Fruit fly (Drosophila melanogaster) whole organism, embryonic: ENCODE results near the gene Nprl3.
A peak's percentile ranks its signal among the peaks of the same experiment; 100 is the strongest.

ENCODE experiments used
- Atf6 ChIP-seq: fragments of 200-800 bp; sonication (Bioruptor generic); IDR thresholded peaks from 2 replicates; pipeline ENCODE4 v1.3.6; 2022; ENCODE audit warnings: missing biosample characterization, missing genetic modification characterization
- Bdp1 ChIP-seq: fragments of 200-800 bp; sonication (Bioruptor generic); optimal IDR thresholded peaks from 3 replicates; lab custom pipeline; 2016; ENCODE audit warnings: missing biosample characterization, missing genetic modification characterization
- BtbVII ChIP-seq: fragments of 200-800 bp; sonication (Bioruptor generic); optimal IDR thresholded peaks from 3 replicates; lab custom pipeline; 2017; ENCODE audit warnings: missing biosample characterization, mild to moderate bottlenecking, missing genetic modification characterization
- CG10565 ChIP-seq: fragments of 200-800 bp; sonication (Bioruptor generic); optimal IDR thresholded peaks from 3 replicates; lab custom pipeline; 2016; ENCODE audit warnings: missing biosample characterization, mild to moderate bottlenecking, missing genetic modification characterization
- CG11398 ChIP-seq: fragments of 200-800 bp; sonication (Bioruptor generic); optimal IDR thresholded peaks from 2 replicates; lab custom pipeline; 2016; ENCODE audit warnings: missing biosample characterization, missing genetic modification characterization
- CG13894 ChIP-seq: fragments of 200-800 bp; sonication (Bioruptor generic); optimal IDR thresholded peaks from 3 replicates; lab custom pipeline; 2018; ENCODE audit warnings: missing biosample characterization, mild to moderate bottlenecking, missing genetic modification characterization, moderate library complexity
- CG15011 ChIP-seq: fragments of 200-800 bp; sonication (Bioruptor generic); optimal IDR thresholded peaks from 3 replicates; lab custom pipeline; 2018; ENCODE audit warnings: missing biosample characterization, mild to moderate bottlenecking, missing genetic modification characterization
- CG15479 ChIP-seq: fragments of 200-800 bp; sonication (Bioruptor generic); optimal IDR thresholded peaks from 3 replicates; lab custom pipeline; 2019; ENCODE audit warnings: missing biosample characterization, mild to moderate bottlenecking, missing genetic modification characterization, moderate library complexity
- CG15601 ChIP-seq: fragments of 200-800 bp; sonication (Bioruptor generic); optimal IDR thresholded peaks from 3 replicates; lab custom pipeline; 2019; ENCODE audit warnings: missing biosample characterization, mild to moderate bottlenecking, missing genetic modification characterization, moderate library complexity
- CG16779 ChIP-seq: fragments of 200-800 bp; sonication (Bioruptor generic); IDR thresholded peaks from 2 replicates; pipeline ENCODE4 v1.3.6; 2022; ENCODE audit warnings: missing biosample characterization, missing genetic modification characterization
- CG16815 ChIP-seq: fragments of 200-800 bp; sonication (Bioruptor generic); optimal IDR thresholded peaks from 3 replicates; lab custom pipeline; 2017; ENCODE audit warnings: missing biosample characterization, mild to moderate bottlenecking, missing genetic modification characterization
- CG17361 ChIP-seq: fragments of 200-800 bp; sonication (Bioruptor generic); IDR thresholded peaks from 3 replicates; pipeline ENCODE4 v1.3.6; 2022; ENCODE audit warnings: missing biosample characterization, missing genetic modification characterization
- CG18599 ChIP-seq: fragments of 200-800 bp; sonication (Bioruptor generic); optimal IDR thresholded peaks from 3 replicates; lab custom pipeline; 2017; ENCODE audit warnings: missing biosample characterization, missing genetic modification characterization, mild to moderate bottlenecking, moderate library complexity, missing genetic modification reagents
- CG33213 ChIP-seq: fragments of 200-800 bp; sonication (Bioruptor generic); optimal IDR thresholded peaks from 3 replicates; lab custom pipeline; 2016; ENCODE audit warnings: missing biosample characterization, missing genetic modification characterization
- CG4360 ChIP-seq: fragments of 200-800 bp; sonication (Bioruptor generic); IDR thresholded peaks from 2 replicates; pipeline ENCODE4 v1.3.6; 2022; ENCODE audit warnings: missing biosample characterization, missing genetic modification characterization
- CG43689 ChIP-seq: fragments of 200-800 bp; sonication (Bioruptor generic); IDR thresholded peaks from 2 replicates; pipeline ENCODE4 v1.3.6; 2022; ENCODE audit warnings: missing biosample characterization, missing genetic modification characterization
- CG4707 ChIP-seq: fragments of 200-800 bp; sonication (Bioruptor generic); optimal IDR thresholded peaks from 2 replicates; lab custom pipeline; 2018; ENCODE audit warnings: missing biosample characterization, mild to moderate bottlenecking, missing genetic modification characterization, moderate library complexity
- CG4820 ChIP-seq: fragments of 200-800 bp; sonication (Bioruptor generic); optimal IDR thresholded peaks from 3 replicates; lab custom pipeline; 2016; ENCODE audit warnings: missing biosample characterization, missing genetic modification characterization
- CG6683 ChIP-seq: fragments of 200-800 bp; sonication (Bioruptor generic); optimal IDR thresholded peaks from 2 replicates; lab custom pipeline; 2017; ENCODE audit warnings: missing biosample characterization, mild to moderate bottlenecking, missing genetic modification characterization, missing genetic modification reagents
- CG6689 ChIP-seq: fragments of 200-800 bp; sonication (Bioruptor generic); IDR thresholded peaks from 2 replicates; pipeline ENCODE4 v1.3.6; 2022; ENCODE audit warnings: missing biosample characterization, missing genetic modification characterization
- CG7357 ChIP-seq: fragments of 200-800 bp; sonication (Bioruptor generic); IDR thresholded peaks from 3 replicates; pipeline ENCODE4 v1.3.6; 2022; ENCODE audit warnings: missing biosample characterization, missing genetic modification characterization
- CG9727 ChIP-seq: fragments of 200-800 bp; sonication (Bioruptor generic); optimal IDR thresholded peaks from 3 replicates; lab custom pipeline; 2017; ENCODE audit warnings: missing biosample characterization, mild to moderate bottlenecking, missing genetic modification characterization
- CHES-1-like ChIP-seq: fragments of 200-800 bp; sonication (Bioruptor generic); optimal IDR thresholded peaks from 2 replicates; lab custom pipeline; 2016; ENCODE audit warnings: missing biosample characterization, missing genetic modification characterization
- Ets97D ChIP-seq: fragments of 200-800 bp; sonication (Bioruptor generic); optimal IDR thresholded peaks from 3 replicates; lab custom pipeline; 2016; ENCODE audit warnings: missing biosample characterization, missing genetic modification characterization
- Hr39 ChIP-seq: fragments of >200 bp; optimal IDR thresholded peaks from 2 replicates; lab custom pipeline; 2017
- Lhr ChIP-seq: fragments of 200-800 bp; sonication (Bioruptor generic); optimal IDR thresholded peaks from 3 replicates; lab custom pipeline; 2017; ENCODE audit warnings: mild to moderate bottlenecking, missing biosample characterization, missing genetic modification reagents, missing genetic modification characterization
- MTF-1 ChIP-seq: fragments of 200-800 bp; sonication (Bioruptor generic); optimal IDR thresholded peaks from 2 replicates; lab custom pipeline; 2018; ENCODE audit warnings: missing biosample characterization, mild to moderate bottlenecking, missing genetic modification characterization, borderline replicate concordance
- Myb ChIP-seq: fragments of 200-800 bp; sonication (Bioruptor generic); optimal IDR thresholded peaks from 2 replicates; lab custom pipeline; 2016; ENCODE audit warnings: missing biosample characterization, missing genetic modification characterization
- Sin3A ChIP-seq: fragments of >200 bp; optimal IDR thresholded peaks from 2 replicates; lab custom pipeline; 2018
- Stat92E ChIP-seq, 3 experiments: fragments of >200 bp in 2 of 3; fragments of 200-800 bp in 1 of 3; sonication (Bioruptor generic) in 1 of 3; optimal IDR thresholded peaks; 2 replicates each; lab custom pipeline; 2017 to 2019; ENCODE audit warnings: missing biosample characterization in 3 of 3, missing genetic modification characterization in 3 of 3, mild to moderate bottlenecking in 1 of 3, moderate library complexity in 1 of 3
- Trl ChIP-seq, 3 experiments: fragments of >200 bp in 2 of 3; fragments of 200-800 bp in 1 of 3; sonication (Bioruptor generic) in 1 of 3; optimal IDR thresholded peaks; 2 replicates in 1 of 3; 3 replicates in 2 of 3; lab custom pipeline; 2016 to 2017; ENCODE audit warnings: missing biosample characterization in 1 of 3, missing genetic modification characterization in 1 of 3
- Xbp1 ChIP-seq: fragments of 200-800 bp; sonication (Bioruptor generic); optimal IDR thresholded peaks from 3 replicates; lab custom pipeline; 2016; ENCODE audit warnings: missing biosample characterization, mild to moderate bottlenecking, missing genetic modification characterization
- crc ChIP-seq: fragments of 200-800 bp; sonication (Bioruptor generic); optimal IDR thresholded peaks from 2 replicates; lab custom pipeline; 2016; ENCODE audit warnings: missing biosample characterization, missing genetic modification characterization
- da ChIP-seq: fragments of 200-800 bp; sonication (Bioruptor generic); optimal IDR thresholded peaks from 2 replicates; lab custom pipeline; 2016; ENCODE audit warnings: missing biosample characterization, missing genetic modification characterization
- danr ChIP-seq: fragments of 200-800 bp; sonication (Bioruptor generic); IDR thresholded peaks from 2 replicates; pipeline ENCODE4 v1.3.6; 2022; ENCODE audit warnings: missing biosample characterization, missing genetic modification characterization
- dm ChIP-seq: fragments of 200-800 bp; sonication (Bioruptor generic); optimal IDR thresholded peaks from 3 replicates; lab custom pipeline; 2016; ENCODE audit warnings: missing biosample characterization, missing genetic modification characterization
- dpn ChIP-seq, 2 experiments: fragments of 200-800 bp; sonication (Bioruptor generic); optimal IDR thresholded peaks; 3 replicates each; lab custom pipeline; 2016; ENCODE audit warnings: missing biosample characterization in 2 of 2, missing genetic modification characterization in 2 of 2
- dysf ChIP-seq: fragments of 200-800 bp; sonication (Bioruptor generic); IDR thresholded peaks from 3 replicates; pipeline ENCODE4 v1.3.6; 2022; ENCODE audit warnings: missing biosample characterization, missing genetic modification characterization
- gce ChIP-seq: fragments of 200-800 bp; sonication (Bioruptor generic); IDR thresholded peaks from 3 replicates; pipeline ENCODE4 v1.3.6; 2022; ENCODE audit warnings: missing biosample characterization, missing genetic modification characterization
- grn ChIP-seq: fragments of 200-800 bp; sonication (Bioruptor generic); optimal IDR thresholded peaks from 3 replicates; lab custom pipeline; 2017; ENCODE audit warnings: missing biosample characterization, missing genetic modification characterization
- lola ChIP-seq, 3 experiments: fragments of >200 bp in 2 of 3; fragments of 200-800 bp in 1 of 3; sonication (Bioruptor generic) in 1 of 3; optimal IDR thresholded peaks; 2 replicates each; lab custom pipeline; 2017 to 2019; ENCODE audit warnings: missing biosample characterization in 3 of 3, missing genetic modification characterization in 3 of 3, mild to moderate bottlenecking in 1 of 3, moderate library complexity in 1 of 3
- nerfin-2 ChIP-seq: fragments of 200-800 bp; sonication (Bioruptor generic); IDR thresholded peaks from 2 replicates; pipeline ENCODE4 v1.3.6; 2022; ENCODE audit warnings: missing biosample characterization, missing genetic modification characterization; ENCODE audit not compliant: partially characterized antibody
- phol ChIP-seq: fragments of 200-800 bp; sonication (Bioruptor generic); optimal IDR thresholded peaks from 3 replicates; lab custom pipeline; 2018; ENCODE audit warnings: missing biosample characterization, mild to moderate bottlenecking, missing genetic modification characterization, moderate library complexity
- sens ChIP-seq: fragments of 200-800 bp; sonication (Bioruptor generic); peaks from one replicate; lab custom pipeline; 2016; ENCODE audit warnings: missing biosample characterization, missing genetic modification characterization
- slou ChIP-seq: fragments of 200-800 bp; sonication (Bioruptor generic); optimal IDR thresholded peaks from 3 replicates; lab custom pipeline; 2016; ENCODE audit warnings: missing biosample characterization, missing genetic modification characterization
- ssp ChIP-seq: fragments of 200-800 bp; sonication (Bioruptor generic); IDR thresholded peaks from 2 replicates; pipeline ENCODE4 v1.3.6; 2022; ENCODE audit warnings: missing biosample characterization, missing genetic modification characterization
- tll ChIP-seq, 2 experiments: fragments of 200-800 bp in 1 of 2; fragments of >200 bp in 1 of 2; sonication (Bioruptor generic) in 1 of 2; optimal IDR thresholded peaks; 2 replicates each; lab custom pipeline; 2017 to 2019; ENCODE audit warnings: missing biosample characterization in 2 of 2, missing genetic modification characterization in 2 of 2, mild to moderate bottlenecking in 1 of 2, moderate library complexity in 1 of 2
- ttk ChIP-seq: fragments of 200-800 bp; sonication (Bioruptor generic); IDR thresholded peaks from 2 replicates; pipeline ENCODE4 v2.1.2; 2022; ENCODE audit warnings: missing biosample characterization, missing genetic modification characterization
- tup ChIP-seq: fragments of 200-800 bp; sonication (Bioruptor generic); optimal IDR thresholded peaks from 2 replicates; lab custom pipeline; 2016; ENCODE audit warnings: missing biosample characterization, mild to moderate bottlenecking, missing genetic modification characterization, moderate library complexity
- vfl ChIP-seq: fragments of 200-800 bp; sonication (Bioruptor generic); optimal IDR thresholded peaks from 2 replicates; lab custom pipeline; 2016; ENCODE audit warnings: missing biosample characterization, missing genetic modification characterization

Gene Nprl3

DNA sequence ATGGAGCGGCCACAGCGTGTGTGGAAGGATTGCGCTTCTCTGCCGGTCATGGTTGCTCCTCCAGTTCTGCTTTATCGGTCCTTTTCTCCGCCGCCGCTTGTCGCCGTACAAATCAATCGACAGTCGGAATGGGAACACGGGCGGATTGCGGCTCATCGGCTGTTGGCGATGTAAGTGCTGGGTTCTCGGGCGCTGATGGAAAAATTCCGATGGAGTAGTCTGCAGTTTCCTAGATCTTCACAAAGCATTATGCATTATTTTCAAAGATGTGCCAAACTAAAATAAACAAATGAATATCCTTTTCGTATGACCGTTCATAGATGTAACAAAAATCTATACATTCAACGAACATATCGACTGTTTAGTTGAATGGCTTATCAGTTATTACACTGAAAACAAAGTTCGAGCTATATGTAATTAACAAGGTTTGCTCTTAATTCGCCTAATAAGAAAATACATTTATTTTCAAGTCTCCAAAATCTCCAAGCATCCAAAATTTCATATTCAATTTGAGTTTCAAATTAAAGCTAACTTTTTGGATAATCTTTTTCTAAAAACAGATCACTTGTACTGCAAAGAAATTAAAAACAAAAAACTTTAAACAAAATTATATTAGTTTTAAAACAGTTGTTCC is 48.1 kb upstream of the Nprl3 start, which contains the start of gene Neurl4 (continued):
- TF ChIP-seq phol: peak; percentile 87
- TF ChIP-seq CG4820 (GFP tag; lab: Kevin White, UChicago): peak; percentile 21
- peak; percentile 21 for TF ChIP-seq CG33213
- peak; percentile 54 for TF ChIP-seq crc (GFP tag; lab: Kevin White, UChicago)
- TF ChIP-seq ttk (GFP tag; lab: Robert Waterston, UW): peak; percentile 68
- peak; percentile 83 for TF ChIP-seq Xbp1
- no peak for TF ChIP-seq CG10565 (GFP tag; lab: Kevin White, UChicago)
- TF ChIP-seq sens (GFP tag; lab: Kevin White, UChicago): peak; percentile 92
- no peak for TF ChIP-seq BtbVII (GFP tag; lab: Kevin White, UChicago)
- TF ChIP-seq CHES-1-like: peak; percentile 67
- TF ChIP-seq CG15479 (GFP tag; lab: Kevin White, UChicago): no peak
- no peak for TF ChIP-seq vfl (GFP tag; lab: Kevin White, UChicago)
- TF ChIP-seq slou: no peak
- TF ChIP-seq CG13894 (tag; lab: Kevin White, UChicago): no peak
- no peak for TF ChIP-seq CG43689 (GFP tag; lab: Robert Waterston, UW)
- TF ChIP-seq CG16815 (GFP tag; lab: Kevin White, UChicago): peak; percentile 50
- TF ChIP-seq CG9727 (GFP tag; lab: Kevin White, UChicago): peak; percentile 68
- TF ChIP-seq CG6683 (GFP tag; lab: Kevin White, UChicago): no peak
- TF ChIP-seq MTF-1 (GFP tag; lab: Kevin White, UChicago): no peak
- TF ChIP-seq dpn (GFP tag; optimal IDR thresholded peaks at IDR 0.05; lab: Kevin White, UChicago): peak; percentile 58 to 80
- no peak for TF ChIP-seq CG4707 (GFP tag; lab: Kevin White, UChicago)
- TF ChIP-seq Myb: peak; percentile 62
- TF ChIP-seq tll (GFP tag; optimal IDR thresholded peaks at IDR 0.05; lab: Kevin White, UChicago): no peak
- peak; percentile 93 for TF ChIP-seq CG15601 (tag; lab: Kevin White, UChicago)
- peak; percentile 59 for TF ChIP-seq CG6689 (GFP tag; lab: Robert Waterston, UW)
- TF ChIP-seq CG11398 (GFP tag; lab: Kevin White, UChicago): peak; percentile 61
- TF ChIP-seq CG4360 (GFP tag; lab: Robert Waterston, UW): no peak
- no peak for TF ChIP-seq Trl (optimal IDR thresholded peaks at IDR 0.05; lab: Kevin White, UChicago)
- peak; percentile 63 for TF ChIP-seq Trl (GFP tag; optimal IDR thresholded peaks at IDR 0.05; lab: Kevin White, UChicago)
- peak; percentile 24 for TF ChIP-seq CG15011 (GFP tag; lab: Kevin White, UChicago)
- TF ChIP-seq nerfin-2 (GFP tag; lab: Robert Waterston, UW): no peak
- no peak for TF ChIP-seq Sin3A (lab: Kevin White, UChicago)
- no peak for TF ChIP-seq grn
- TF ChIP-seq CG16779 (GFP tag; lab: Robert Waterston, UW): no peak
- TF ChIP-seq dm: peak; percentile 53
- no peak for TF ChIP-seq Stat92E (GFP tag; optimal IDR thresholded peaks at IDR 0.05; lab: Kevin White, UChicago)
- no peak for TF ChIP-seq tup
- TF ChIP-seq Lhr (GFP tag; lab: Kevin White, UChicago): peak; percentile 45
- TF ChIP-seq gce (GFP tag; lab: Robert Waterston, UW): no peak
- no peak for TF ChIP-seq Hr39 (lab: Kevin White, UChicago)
- TF ChIP-seq Ets97D (GFP tag; lab: Kevin White, UChicago): peak; percentile 8
- peak in 1 of 3 experiments; percentile 69 for TF ChIP-seq lola (GFP tag; optimal IDR thresholded peaks at IDR 0.05; lab: Kevin White, UChicago)
- no peak for TF ChIP-seq CG7357
- peak; percentile 28 for TF ChIP-seq da (GFP tag; lab: Kevin White, UChicago)
- peak; percentile 63; the same call in 2 of the 3 replicates for TF ChIP-seq dysf (GFP tag; lab: Robert Waterston, UW)
- 0 out of 2 replicates have a peak, but pooled peaks have one; percentile 28 for TF ChIP-seq danr (GFP tag; lab: Robert Waterston, UW)
- no peak for TF ChIP-seq Bdp1 (GFP tag; lab: Kevin White, UChicago)
- no peak for TF ChIP-seq CG18599 (GFP tag; lab: Kevin White, UChicago)
- TF ChIP-seq Atf6: peak; percentile 63
- TF ChIP-seq CG17361 (GFP tag; lab: Robert Waterston, UW): no peak; the same call in 1 of the 3 replicates
- TF ChIP-seq ssp (GFP tag; lab: Robert Waterston, UW): peak; percentile 50
